Fruit fly (Drosophila melanogaster): ENCODE results near the gene CG15803.
A peak's percentile ranks its signal among the peaks of the same experiment; 100 is the strongest.

Gene CG15803

DNA sequence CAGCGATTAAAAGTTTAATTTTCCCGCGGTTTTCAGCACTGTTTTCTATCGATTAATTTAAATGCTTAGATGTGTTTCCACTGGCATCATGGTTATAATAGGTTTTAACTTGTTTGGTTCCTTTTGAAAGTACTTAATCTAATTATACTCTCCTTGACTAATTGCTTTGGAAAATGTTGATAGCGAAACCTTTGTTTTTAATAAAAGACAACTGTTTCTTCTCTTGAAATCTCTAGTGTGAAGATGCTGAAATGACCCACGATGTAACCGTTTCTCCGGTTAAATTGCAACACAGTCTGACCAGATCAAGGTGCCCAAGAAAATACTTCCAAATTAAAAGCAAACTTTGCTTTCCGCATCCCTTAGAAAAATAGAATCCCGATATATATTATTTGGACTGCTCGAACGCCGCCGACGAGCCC lies 61.6 kb downstream of the CG15803 start, which contains the start of gene Dlc90F (continued):
- peak; percentile 6 for TF ChIP-seq CG6792 (GFP tag; optimal IDR thresholded peaks at IDR 0.05)
- peak; percentile 64 for TF ChIP-seq Sox15 (GFP tag; optimal IDR thresholded peaks at IDR 0.05)
- TF ChIP-seq CG6808 (GFP tag; optimal IDR thresholded peaks at IDR 0.05) = no peak
- no peak for TF ChIP-seq Met (GFP tag; optimal IDR thresholded peaks at IDR 0.05)
- TF ChIP-seq salr (GFP tag; optimal IDR thresholded peaks at IDR 0.05) = peak in 1 of 2 experiments; percentile 42
- TF ChIP-seq Gug (GFP tag; IDR thresholded peaks at IDR 0.05) = peak; percentile 86
- TF ChIP-seq CG6854 (GFP tag; optimal IDR thresholded peaks at IDR 0.05) = no peak
- TF ChIP-seq CG8632 (GFP tag; optimal IDR thresholded peaks at IDR 0.05) = peak; percentile 8
- TF ChIP-seq CG7368 (GFP tag; optimal IDR thresholded peaks at IDR 0.05) = peak; percentile 34
- no peak for TF ChIP-seq svp (GFP tag)
- TF ChIP-seq Ets96B (tag; optimal IDR thresholded peaks at IDR 0.05) = peak; percentile 49
- peak; percentile 72 for TF ChIP-seq Hr4 (GFP tag; optimal IDR thresholded peaks at IDR 0.05)
- TF ChIP-seq CG3032 (tag; optimal IDR thresholded peaks at IDR 0.05) = peak; percentile 76
- TF ChIP-seq CG6163 (GFP tag; IDR thresholded peaks at IDR 0.05) = peak; percentile 81
- TF ChIP-seq eg (GFP tag; IDR thresholded peaks at IDR 0.05) = peak; percentile 80
- no peak for TF ChIP-seq fd85E (GFP tag; optimal IDR thresholded peaks at IDR 0.05)
- TF ChIP-seq cyc (GFP tag; optimal IDR thresholded peaks at IDR 0.05) = peak; percentile 73
- TF ChIP-seq topi (GFP tag; optimal IDR thresholded peaks at IDR 0.05) = peak; percentile 63
- peak; percentile 36 for TF ChIP-seq CG11902 (GFP tag; optimal IDR thresholded peaks at IDR 0.05)
- TF ChIP-seq Hr39 (GFP tag; optimal IDR thresholded peaks at IDR 0.05) = peak; percentile 84
- peak; percentile 25 for TF ChIP-seq fd59A (GFP tag; optimal IDR thresholded peaks at IDR 0.05)

DNA sequence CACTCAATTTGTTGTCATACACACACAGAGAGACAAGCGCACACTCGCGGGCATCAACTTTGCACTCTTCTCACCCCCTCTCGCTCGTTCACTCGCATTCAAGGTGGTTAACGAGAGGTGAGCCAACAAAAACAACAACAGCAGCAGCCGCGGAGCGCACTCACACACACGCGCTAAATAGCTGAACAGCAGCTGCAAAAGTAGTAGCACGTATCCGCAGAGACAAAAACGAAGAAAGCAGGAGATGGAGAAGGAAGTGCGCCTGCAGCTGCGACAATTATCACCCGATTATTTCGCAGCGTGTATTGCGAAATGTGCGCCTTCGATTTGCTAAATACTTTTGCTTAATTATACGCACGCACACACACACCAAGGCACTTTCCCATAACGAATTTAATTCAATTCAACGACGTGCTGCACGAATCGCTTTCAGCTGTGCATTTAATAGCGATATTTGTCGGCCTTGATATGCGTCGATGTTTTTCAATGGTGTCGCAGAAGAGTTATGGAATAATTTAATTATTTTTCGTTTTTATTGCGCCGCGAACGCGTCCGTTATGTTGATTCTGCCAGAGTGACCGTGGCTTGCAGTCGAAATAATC lies 62.1 kb downstream of the CG15803 start:
- TF ChIP-seq fd59A (GFP tag; optimal IDR thresholded peaks at IDR 0.05) (no peak), Eip78C (GFP tag) (peak; percentile 83), CG8119 (GFP tag; IDR thresholded peaks at IDR 0.05) (peak; percentile 57), CG16779 (tag; optimal IDR thresholded peaks at IDR 0.05) (peak; percentile 28), Smox (GFP tag; optimal IDR thresholded peaks at IDR 0.05) (no peak), cyc (GFP tag; optimal IDR thresholded peaks at IDR 0.05) (peak; percentile 12), net (GFP tag; optimal IDR thresholded peaks at IDR 0.05) (peak; percentile 21), vri (GFP tag; optimal IDR thresholded peaks at IDR 0.05) (peak; percentile 51), esn (GFP tag; optimal IDR thresholded peaks at IDR 0.05) (peak; percentile 18), Eip93F (GFP tag; optimal IDR thresholded peaks at IDR 0.05) (no peak), CG10631 (GFP tag; optimal IDR thresholded peaks at IDR 0.05) (no peak), Eip75B (GFP tag; optimal IDR thresholded peaks at IDR 0.05) (no peak), Hr4 (GFP tag; optimal IDR thresholded peaks at IDR 0.05) (peak; percentile 12), Sox14 (GFP tag; optimal IDR thresholded peaks at IDR 0.05) (peak; percentile 38), eg (GFP tag; IDR thresholded peaks at IDR 0.05) (peak; percentile 66), dsx (GFP tag; optimal IDR thresholded peaks at IDR 0.05; ENCODE audit: poor library complexity, severe bottlenecking) (no peak), pdm3 (GFP tag; optimal IDR thresholded peaks at IDR 0.05) (peak; percentile 5), Blimp-1 (GFP tag; optimal IDR thresholded peaks at IDR 0.05) (no peak), Met (GFP tag; optimal IDR thresholded peaks at IDR 0.05) (no peak), CG15336 (GFP tag; IDR thresholded peaks at IDR 0.05) (peak; percentile 56), CG10669 (GFP tag; optimal IDR thresholded peaks at IDR 0.05) (no peak), Hr38 (GFP tag; optimal IDR thresholded peaks at IDR 0.05) (no peak), CG4318 (GFP tag; optimal IDR thresholded peaks at IDR 0.05) (no peak), acj6 (GFP tag; optimal IDR thresholded peaks at IDR 0.05) (no peak), svp (GFP tag) (peak; percentile 70), CG1621 (tag; optimal IDR thresholded peaks at IDR 0.05) (no peak), CG11762 (GFP tag; optimal IDR thresholded peaks at IDR 0.05; ENCODE audit: insufficient read depth) (no peak), Gug (GFP tag; IDR thresholded peaks at IDR 0.05) (peak; percentile 45), CG6276 (GFP tag; optimal IDR thresholded peaks at IDR 0.05) (peak; percentile 46), Ets21C (GFP tag; optimal IDR thresholded peaks at IDR 0.05) (no peak), salr (GFP tag; optimal IDR thresholded peaks at IDR 0.05) (no peak), ss (GFP tag; optimal IDR thresholded peaks at IDR 0.05) (peak; percentile 56 to 72), Sox15 (GFP tag; optimal IDR thresholded peaks at IDR 0.05) (no peak), fkh (GFP tag; optimal IDR thresholded peaks at IDR 0.05) (peak; percentile 41), CG6808 (GFP tag; optimal IDR thresholded peaks at IDR 0.05) (no peak), CG6854 (GFP tag; optimal IDR thresholded peaks at IDR 0.05) (no peak), fd85E (GFP tag; optimal IDR thresholded peaks at IDR 0.05) (no peak), CG11294 (GFP tag; IDR thresholded peaks at IDR 0.05) (no peak), topi (GFP tag; optimal IDR thresholded peaks at IDR 0.05) (peak; percentile 17), CG3919 (GFP tag; optimal IDR thresholded peaks at IDR 0.05) (peak; percentile 38)
